Fruit fly (Drosophila melanogaster) whole organism, pupa: ENCODE data around the gene CG33339.
A peak's percentile ranks its signal among the peaks of the same experiment; 100 is the strongest.

Source experiments
- CG10348 ChIP-seq: fragments of 200-800 bp; sonication (Bioruptor generic); IDR thresholded peaks from 2 replicates; pipeline ENCODE4 v1.3.6; 2022; ENCODE audit warnings: missing biosample characterization, missing genetic modification characterization
- CG12605 ChIP-seq: fragments of 200-800 bp; sonication (Bioruptor generic); IDR thresholded peaks from 2 replicates; pipeline ENCODE4 v1.3.6; 2022; ENCODE audit warnings: missing biosample characterization, missing genetic modification characterization
- CG13204 ChIP-seq: fragments of 200-800 bp; sonication (Bioruptor generic); optimal IDR thresholded peaks from 2 replicates; lab custom pipeline; 2018; ENCODE audit warnings: missing biosample characterization, mild to moderate bottlenecking, missing genetic modification characterization, moderate library complexity
- CG32121 ChIP-seq: fragments of 200-800 bp; sonication (Bioruptor generic); IDR thresholded peaks from 2 replicates; pipeline ENCODE4 v1.3.6; 2022; ENCODE audit warnings: missing biosample characterization, missing genetic modification characterization
- CG8159 ChIP-seq: fragments of 200-800 bp; sonication (Bioruptor generic); optimal IDR thresholded peaks from 3 replicates; lab custom pipeline; 2018; ENCODE audit warnings: missing biosample characterization, mild to moderate bottlenecking, missing genetic modification characterization, moderate library complexity
- D1 ChIP-seq: fragments of 200-800 bp; sonication (Bioruptor generic); optimal IDR thresholded peaks from 2 replicates; lab custom pipeline; 2018; ENCODE audit warnings: missing biosample characterization, mild to moderate bottlenecking, missing genetic modification characterization, moderate library complexity
- EcR ChIP-seq: fragments of 200-800 bp; sonication (Bioruptor generic); optimal IDR thresholded peaks from 3 replicates; lab custom pipeline; 2019; ENCODE audit warnings: missing biosample characterization, missing genetic modification characterization, mild to moderate bottlenecking, moderate library complexity, missing genetic modification reagents
- Ets98B ChIP-seq: fragments of 200-800 bp; sonication (Bioruptor generic); IDR thresholded peaks from 2 replicates; pipeline ENCODE4 v1.3.6; 2022; ENCODE audit warnings: missing biosample characterization, missing genetic modification characterization
- fd96Ca ChIP-seq: fragments of 200-800 bp; sonication (Bioruptor generic); IDR thresholded peaks from 3 replicates; pipeline ENCODE4 v1.3.6; 2022; ENCODE audit warnings: missing biosample characterization, missing genetic modification characterization
- gl ChIP-seq: fragments of 200-800 bp; sonication (Bioruptor generic); optimal IDR thresholded peaks from 2 replicates; lab custom pipeline; 2018; ENCODE audit warnings: missing biosample characterization, mild to moderate bottlenecking, missing genetic modification characterization
- rn ChIP-seq: fragments of 200-800 bp; sonication (Bioruptor generic); IDR thresholded peaks from 2 replicates; pipeline ENCODE4 v1.3.6; 2022; ENCODE audit warnings: missing biosample characterization, missing genetic modification characterization

DNA sequence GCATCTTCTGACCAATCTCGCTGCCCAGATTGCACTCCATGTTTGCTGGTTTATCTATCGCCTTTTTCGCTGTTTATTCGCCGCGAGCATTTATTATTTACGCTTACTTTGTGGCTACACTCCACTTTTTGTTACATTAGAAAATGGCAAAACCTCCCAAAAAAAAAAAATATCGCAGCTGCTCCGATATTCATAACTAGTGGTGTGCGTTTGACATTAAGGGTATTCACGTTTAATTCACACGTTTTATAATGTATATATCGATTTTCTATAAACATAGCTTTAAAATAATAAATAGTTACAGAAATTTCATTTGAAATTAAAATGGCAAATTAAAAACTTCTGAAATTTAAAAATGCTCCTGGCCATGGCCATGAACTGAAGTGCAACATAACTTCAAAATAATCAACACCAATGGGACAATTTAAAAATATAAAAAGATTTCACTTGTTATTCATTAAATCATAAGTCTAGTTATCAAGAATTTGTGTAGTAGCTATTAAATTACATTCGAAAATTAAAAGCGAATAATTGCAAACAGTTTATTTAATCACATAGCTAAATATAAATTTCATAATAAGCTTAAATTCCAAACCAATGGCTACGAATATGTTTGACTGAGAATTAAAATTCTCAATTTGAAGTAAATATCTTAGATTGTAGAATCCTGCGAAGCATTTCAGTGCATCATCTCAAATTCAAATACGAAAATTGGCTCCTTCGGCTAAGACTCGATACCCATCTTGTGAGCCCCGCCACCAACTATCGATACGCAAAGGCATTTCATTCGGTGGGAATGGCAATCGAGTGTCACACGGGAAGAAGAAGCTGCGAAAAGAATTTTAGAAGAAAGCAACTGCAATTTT is 43.2 kb upstream of the CG33339 start, which contains the start of the genes Nab2 and BRWD3:
- TF ChIP-seq EcR (GFP tag; lab: Kevin White, UChicago): no peak
- peak; percentile 21; the same call in 1 of the 3 replicates for TF ChIP-seq fd96Ca (GFP tag; lab: Robert Waterston, UW)
- TF ChIP-seq rn: peak; percentile 20; the same call in 1 of the 2 replicates
- TF ChIP-seq CG32121 (GFP tag; lab: Robert Waterston, UW): 0 out of 2 replicates have a peak, but pooled peaks have one; percentile 50
- TF ChIP-seq Ets98B (GFP tag; lab: Robert Waterston, UW): no peak; the same call in none of the 2 replicates
- peak; percentile 8; the same call in 1 of the 2 replicates for TF ChIP-seq CG12605
- TF ChIP-seq CG13204 (GFP tag; lab: Kevin White, UChicago): no peak
- no peak for TF ChIP-seq CG10348 (GFP tag; lab: Robert Waterston, UW)
- TF ChIP-seq CG8159: peak; percentile 15
- no peak for TF ChIP-seq D1 (tag; lab: Kevin White, UChicago)
- no peak for TF ChIP-seq gl (tag; lab: Kevin White, UChicago)
